Worm (Caenorhabditis elegans): ENCODE measurements around the gene F10D7.5.

DNA sequence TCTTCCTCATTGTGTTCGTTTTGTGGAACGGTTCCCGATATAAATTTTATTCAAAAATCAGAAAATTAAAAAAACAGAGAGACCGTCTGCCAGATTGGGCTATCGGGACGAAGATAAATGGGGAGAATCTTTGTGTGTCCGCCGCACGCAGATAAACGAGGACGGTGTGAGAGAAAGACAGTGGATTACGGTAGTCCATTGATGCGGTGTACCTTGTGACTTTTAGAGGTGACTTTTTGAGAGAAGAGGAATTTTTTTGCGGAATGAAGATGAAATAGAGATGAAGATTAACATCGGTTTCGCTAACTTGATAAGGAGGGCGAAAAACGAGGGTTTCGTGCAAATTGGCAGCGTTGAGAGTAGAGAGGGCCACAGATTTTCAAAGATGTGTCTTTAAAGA is 36.4 kb upstream of the F10D7.5 start:
- no peak for TF ChIP-seq lin-11 (tag; optimal IDR thresholded peaks at IDR 0.05)
- no peak for TF ChIP-seq pag-3 (tag; optimal IDR thresholded peaks at IDR 0.05; ENCODE audit: borderline replicate concordance)
- no peak for TF ChIP-seq tbx-2 (tag; optimal IDR thresholded peaks at IDR 0.05)
- TF ChIP-seq elt-2 (tag; optimal IDR thresholded peaks at IDR 0.05), result no peak
- TF ChIP-seq ahr-1 (tag; optimal IDR thresholded peaks at IDR 0.05), result no peak
- no peak for TF ChIP-seq ama-1 (optimal IDR thresholded peaks at IDR 0.05)
- TF ChIP-seq sox-2 (GFP tag; IDR thresholded peaks at IDR 0.05), result no peak
- no peak for TF ChIP-seq T23F11.4 (GFP tag; optimal IDR thresholded peaks at IDR 0.05)
